Worm (Caenorhabditis elegans) whole organism, young adult: ENCODE measurements around the gene fbxa-167.
A peak's percentile ranks its signal among the peaks of the same experiment; 100 is the strongest.

Source experiments
- B0019.2 ChIP-seq: fragments of 200-800 bp; sonication (Bioruptor generic); conservative IDR thresholded peaks from 2 replicates; pipeline ENCODE4 v1.3.6; 2022; ENCODE audit warnings: missing genetic modification reagents, missing genetic modification characterization, missing compliant biosample characterization
- B0035.1 ChIP-seq: sonication (generic microtip); optimal IDR thresholded peaks from 2 replicates; lab custom pipeline; 2016; ENCODE audit warnings: missing genetic modification characterization, mild to moderate bottlenecking, missing compliant biosample characterization, missing genotype, missing genetic modification reagents
- B0261.1 ChIP-seq: sonication (generic microtip); optimal IDR thresholded peaks from 2 replicates; lab custom pipeline; 2016; ENCODE audit warnings: mild to moderate bottlenecking, missing genetic modification characterization, moderate library complexity, missing compliant biosample characterization
- F33H1.4 ChIP-seq: fragments of 200-800 bp; sonication (Bioruptor generic); IDR thresholded peaks from 2 replicates; pipeline ENCODE4 v1.3.6; 2022; ENCODE audit warnings: missing genetic modification reagents, missing genetic modification characterization, missing compliant biosample characterization
- T07F8.4 ChIP-seq: sonication (generic microtip); optimal IDR thresholded peaks from 2 replicates; lab custom pipeline; 2016; ENCODE audit warnings: mild to moderate bottlenecking, missing genetic modification characterization, moderate library complexity, missing compliant biosample characterization
- cebp-1 ChIP-seq, 2 experiments: fragments of 200-800 bp in 1 of 2; sonication (Bioruptor generic) in 1 of 2; sonication (generic microtip) in 1 of 2; IDR thresholded peaks in 1 of 2; optimal IDR thresholded peaks in 1 of 2; 2 replicates each; pipeline versions ENCODE4 v1.3.6 to Lab custom; 2017 to 2022; ENCODE audit warnings: missing compliant biosample characterization in 2 of 2, missing genetic modification characterization in 2 of 2, mild to moderate bottlenecking in 1 of 2, missing genetic modification reagents in 1 of 2, moderate library complexity in 1 of 2
- ceh-27 ChIP-seq: fragments of 200-800 bp; sonication (Bioruptor generic); optimal IDR thresholded peaks from 2 replicates; lab custom pipeline; 2018; ENCODE audit warnings: mild to moderate bottlenecking, missing genetic modification characterization, moderate library complexity, missing compliant biosample characterization
- ceh-79 ChIP-seq: sonication (generic microtip); optimal IDR thresholded peaks from 2 replicates; lab custom pipeline; 2017; ENCODE audit warnings: mild to moderate bottlenecking, missing genetic modification characterization, missing compliant biosample characterization
- him-1 ChIP-seq: sonication (generic microtip); optimal IDR thresholded peaks from 2 replicates; lab custom pipeline; 2016; ENCODE audit warnings: missing genotype, missing genetic modification reagents, missing genetic modification characterization, missing compliant biosample characterization
- hlh-12 ChIP-seq: sonication (generic microtip); optimal IDR thresholded peaks from 2 replicates; lab custom pipeline; 2016; ENCODE audit warnings: missing genetic modification characterization, missing compliant biosample characterization
- hrde-1 ChIP-seq: sonication (generic microtip); optimal IDR thresholded peaks from 2 replicates; lab custom pipeline; 2016; ENCODE audit warnings: missing genetic modification characterization, mild to moderate bottlenecking, missing compliant biosample characterization, moderate library complexity, missing genotype, missing genetic modification reagents, borderline replicate concordance
- lin-26 ChIP-seq: fragments of 200-800 bp; sonication (Bioruptor generic); IDR thresholded peaks from 2 replicates; pipeline ENCODE4 v1.3.6; 2022; ENCODE audit warnings: missing genetic modification reagents, missing genetic modification characterization, missing compliant biosample characterization
- lin-35 ChIP-seq, 3 experiments: fragments of 150-350 bp in 2 of 3; sonication (generic microtip) in 1 of 3; optimal IDR thresholded peaks; 2 replicates each; lab custom pipeline; 2014 to 2018; ENCODE audit warnings: missing biosample characterization in 3 of 3, missing genetic modification characterization in 3 of 3, missing genetic modification reagents in 3 of 3
- lin-40 ChIP-seq: sonication (generic microtip); optimal IDR thresholded peaks from 2 replicates; lab custom pipeline; 2016; ENCODE audit warnings: missing genetic modification characterization, mild to moderate bottlenecking, missing compliant biosample characterization, missing genotype, missing genetic modification reagents
- madf-6 ChIP-seq: fragments of 200-800 bp; sonication (Bioruptor generic); IDR thresholded peaks from 2 replicates; pipeline ENCODE4 v1.3.6; 2022; ENCODE audit warnings: missing genetic modification reagents, missing genetic modification characterization, missing compliant biosample characterization
- mel-28 ChIP-seq: sonication (generic microtip); optimal IDR thresholded peaks from 2 replicates; lab custom pipeline; 2016; ENCODE audit warnings: borderline replicate concordance, mild to moderate bottlenecking, missing genetic modification characterization, missing compliant biosample characterization
- nfyb-1 ChIP-seq: fragments of 200-800 bp; sonication (Bioruptor generic); IDR thresholded peaks from 2 replicates; pipeline ENCODE4 v1.3.6; 2022; ENCODE audit warnings: missing genetic modification reagents, missing genetic modification characterization, missing compliant biosample characterization
- rcor-1 ChIP-seq: fragments of 200-800 bp; sonication (Bioruptor generic); IDR thresholded peaks from 2 replicates; pipeline ENCODE4 v1.3.6; 2022; ENCODE audit warnings: missing genetic modification reagents, missing genetic modification characterization, missing compliant biosample characterization
- somi-1 ChIP-seq: fragments of 200-800 bp; sonication (Bioruptor generic); optimal IDR thresholded peaks from 2 replicates; lab custom pipeline; 2018; ENCODE audit warnings: mild to moderate bottlenecking, missing genetic modification characterization, missing compliant biosample characterization
- zfh-2 ChIP-seq: fragments of 200-800 bp; sonication (Bioruptor generic); conservative IDR thresholded peaks from 2 replicates; pipeline ENCODE4 v1.3.6; 2022; ENCODE audit warnings: missing genetic modification reagents, missing genetic modification characterization, missing compliant biosample characterization
- ztf-26 ChIP-seq: sonication (generic microtip); optimal IDR thresholded peaks from 2 replicates; lab custom pipeline; 2017; ENCODE audit warnings: missing genetic modification characterization, missing compliant biosample characterization

Gene fbxa-167

DNA sequence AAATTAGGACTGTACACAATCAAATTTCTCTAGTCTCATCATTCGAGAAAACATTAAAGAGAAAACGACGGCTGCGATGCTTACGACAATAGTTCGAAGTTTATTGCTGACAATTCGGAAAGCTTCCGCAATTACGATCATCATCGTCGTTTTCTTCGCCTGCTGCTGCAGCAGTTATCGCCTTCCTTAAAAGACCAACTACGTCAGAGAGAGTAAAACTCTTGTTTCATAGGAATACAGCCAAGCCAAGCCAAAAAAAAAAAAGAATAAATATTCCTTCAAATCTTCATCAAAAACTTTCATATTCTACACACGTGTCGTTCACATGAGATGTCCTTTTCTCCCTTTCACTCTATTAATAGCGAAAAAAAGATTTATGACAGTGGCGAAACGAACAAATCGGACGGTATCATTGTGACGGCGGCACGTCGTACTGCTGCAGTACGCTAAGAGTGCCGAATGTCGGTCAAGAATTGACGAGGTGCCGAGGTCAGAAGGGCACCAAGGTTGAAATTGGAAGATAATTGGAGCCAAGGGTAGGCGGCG, 38.6 kb downstream of the fbxa-167 start:
- TF ChIP-seq ztf-26 (tag; lab: Kevin White, UChicago) (peak; percentile 24), rcor-1 (no peak), lin-26 (GFP tag; lab: Robert Waterston, UW) (no peak), lin-40 (tag; lab: Kevin White, UChicago) (peak; percentile 33), F33H1.4 (GFP tag; lab: Robert Waterston, UW) (no peak), B0035.1 (tag; lab: Kevin White, UChicago) (no peak), lin-35 (GFP tag; optimal IDR thresholded peaks at IDR 0.05; lab: Kevin White, UChicago) (no peak)

DNA sequence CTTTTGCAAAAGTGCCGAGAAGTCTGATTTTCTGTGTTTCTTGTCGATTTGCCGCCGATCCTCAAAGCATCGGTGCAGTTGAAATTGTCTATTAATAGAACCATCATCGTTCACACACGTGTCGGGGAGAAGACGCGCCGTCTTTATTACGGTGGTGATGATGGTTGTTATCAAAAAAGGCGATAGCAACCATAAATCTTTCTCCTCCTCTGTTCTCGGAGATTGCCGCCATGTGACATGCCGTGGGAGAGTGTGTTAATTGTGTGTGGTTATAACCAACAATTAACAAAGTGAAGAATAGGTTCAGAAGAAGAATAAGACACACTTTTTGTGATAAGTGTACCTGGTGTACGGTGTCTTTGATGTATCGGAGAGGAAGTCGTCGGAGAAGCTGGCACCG, 39.8 kb downstream of the fbxa-167 start:
- TF ChIP-seq ztf-26 (tag; lab: Kevin White, UChicago) (peak; percentile 40), B0261.1 (no peak), somi-1 (GFP tag; lab: Kevin White, UChicago) (peak; percentile 21), B0019.2 (no peak), lin-40 (tag; lab: Kevin White, UChicago) (peak; percentile 49), hrde-1 (tag; lab: Kevin White, UChicago) (no peak), lin-26 (GFP tag; lab: Robert Waterston, UW) (0 out of 2 replicates have a peak, but pooled peaks have one; percentile 41), cebp-1 (GFP tag; IDR thresholded peaks at IDR 0.05; lab: Robert Waterston, UW) (no peak), cebp-1 (tag; optimal IDR thresholded peaks at IDR 0.05; lab: Kevin White, UChicago) (no peak), ceh-27 (GFP tag; lab: Kevin White, UChicago) (peak; percentile 7)

ce11 chrII:13685581-13685980, 44.3 kb downstream of the fbxa-167 start:
- no peak for TF ChIP-seq ceh-79
- TF ChIP-seq him-1, result no peak
- no peak for TF ChIP-seq T07F8.4 (tag; lab: Kevin White, UChicago)
- no peak for TF ChIP-seq hlh-12 (tag; lab: Kevin White, UChicago)
- TF ChIP-seq mel-28 (tag; lab: Kevin White, UChicago), result no peak
- no peak for TF ChIP-seq nfyb-1 (GFP tag; lab: Robert Waterston, UW)
- no peak for TF ChIP-seq madf-6 (GFP tag; lab: Robert Waterston, UW)
- no peak for TF ChIP-seq lin-26 (GFP tag; lab: Robert Waterston, UW)
- TF ChIP-seq zfh-2 (GFP tag; lab: Robert Waterston, UW), result peak; percentile 62
